Worm (Caenorhabditis elegans) whole organism, L3 larva: ENCODE results near the gene R13H7.2.

Experiments used
- R02D3.7 ChIP-seq: fragments of 150-350 bp; optimal IDR thresholded peaks from 2 replicates; lab custom pipeline; 2014; ENCODE audit warnings: missing biosample characterization, missing genetic modification characterization
- aly-2 ChIP-seq: fragments of 150-350 bp; optimal IDR thresholded peaks from 2 replicates; lab custom pipeline; 2014; ENCODE audit warnings: missing biosample characterization, missing genetic modification characterization
- ceh-16 ChIP-seq: sonication (generic microtip); optimal IDR thresholded peaks from 2 replicates; lab custom pipeline; 2017; ENCODE audit warnings: missing biosample characterization, missing genetic modification characterization
- ceh-28 ChIP-seq: fragments of 150-350 bp; optimal IDR thresholded peaks from 2 replicates; lab custom pipeline; 2014; ENCODE audit warnings: missing biosample characterization, missing genetic modification reagents, missing genetic modification characterization
- daf-12 ChIP-seq: fragments of 150-350 bp; optimal IDR thresholded peaks from 2 replicates; lab custom pipeline; 2014; ENCODE audit warnings: missing biosample characterization, missing genetic modification reagents, missing genetic modification characterization
- egl-27 ChIP-seq: sonication (generic microtip); optimal IDR thresholded peaks from 4 replicates; lab custom pipeline; 2017; ENCODE audit warnings: missing biosample characterization, missing genetic modification reagents, missing genetic modification characterization
- egl-5 ChIP-seq: fragments of 150-350 bp; optimal IDR thresholded peaks from 2 replicates; lab custom pipeline; 2017; ENCODE audit warnings: missing biosample characterization, missing genetic modification reagents, missing genetic modification characterization, inconsistent platforms
- elt-2 ChIP-seq: sonication (generic microtip); optimal IDR thresholded peaks from 2 replicates; lab custom pipeline; 2016; ENCODE audit warnings: missing genetic modification reagents, mild to moderate bottlenecking, missing genetic modification characterization, missing compliant biosample characterization
- elt-3 ChIP-seq, 3 experiments: fragments of 150-350 bp in 1 of 3; sonication (generic microtip) in 2 of 3; optimal IDR thresholded peaks; 2 replicates in 2 of 3; 4 replicates in 1 of 3; lab custom pipeline; 2014 to 2017; ENCODE audit warnings: missing biosample characterization in 3 of 3, missing genetic modification characterization in 3 of 3
- eor-1 ChIP-seq, 2 experiments: fragments of 150-350 bp; optimal IDR thresholded peaks; 2 replicates each; lab custom pipeline; 2014 to 2018; ENCODE audit warnings: missing biosample characterization in 2 of 2, missing genetic modification characterization in 2 of 2
- fkh-10 ChIP-seq: sonication (generic microtip); optimal IDR thresholded peaks from 2 replicates; lab custom pipeline; 2017; ENCODE audit warnings: missing biosample characterization, missing genetic modification reagents, missing genetic modification characterization
- fkh-2 ChIP-seq: fragments of 150-350 bp; optimal IDR thresholded peaks from 2 replicates; lab custom pipeline; 2014; ENCODE audit warnings: missing biosample characterization, missing genetic modification reagents, missing genetic modification characterization
- fos-1 ChIP-seq: fragments of 150-350 bp; optimal IDR thresholded peaks from 2 replicates; lab custom pipeline; 2014; ENCODE audit warnings: missing biosample characterization, missing genetic modification characterization
- hmg-11 ChIP-seq: sonication (generic microtip); optimal IDR thresholded peaks from 2 replicates; lab custom pipeline; 2016; ENCODE audit warnings: missing genetic modification characterization, missing compliant biosample characterization
- jun-1 ChIP-seq: fragments of 150-350 bp; optimal IDR thresholded peaks from 2 replicates; lab custom pipeline; 2014; ENCODE audit warnings: missing biosample characterization, missing genetic modification reagents, missing genetic modification characterization
- lin-15B ChIP-seq: fragments of 150-350 bp; optimal IDR thresholded peaks from 2 replicates; lab custom pipeline; 2014; ENCODE audit warnings: missing biosample characterization, missing genetic modification characterization
- lin-39 ChIP-seq: fragments of 150-350 bp; optimal IDR thresholded peaks from 2 replicates; lab custom pipeline; 2018; ENCODE audit warnings: missing biosample characterization, missing genetic modification reagents, missing genetic modification characterization
- lsy-12 ChIP-seq: sonication (generic microtip); optimal IDR thresholded peaks from 2 replicates; lab custom pipeline; 2016; ENCODE audit warnings: mild to moderate bottlenecking, missing genetic modification characterization, missing compliant biosample characterization
- mdl-1 ChIP-seq: fragments of 150-350 bp; optimal IDR thresholded peaks from 2 replicates; lab custom pipeline; 2014; ENCODE audit warnings: missing biosample characterization, missing genetic modification characterization
- nfya-1 ChIP-seq: sonication (generic microtip); optimal IDR thresholded peaks from 2 replicates; lab custom pipeline; 2017; ENCODE audit warnings: missing genetic modification characterization, mild to moderate bottlenecking, missing compliant biosample characterization, antibody characterized with exemption, moderate library complexity; ENCODE audit not compliant: insufficient read depth
- nhr-11 ChIP-seq: fragments of 150-350 bp; optimal IDR thresholded peaks from 2 replicates; lab custom pipeline; 2014; ENCODE audit warnings: missing biosample characterization, missing genetic modification characterization
- nhr-237 ChIP-seq: fragments of 150-350 bp; optimal IDR thresholded peaks from 2 replicates; lab custom pipeline; 2014; ENCODE audit warnings: missing biosample characterization, missing genetic modification characterization
- nhr-28 ChIP-seq: fragments of 150-350 bp; optimal IDR thresholded peaks from 2 replicates; lab custom pipeline; 2014; ENCODE audit warnings: missing biosample characterization, missing genetic modification characterization
- nhr-43 ChIP-seq: sonication (generic microtip); optimal IDR thresholded peaks from 2 replicates; lab custom pipeline; 2016; ENCODE audit warnings: mild to moderate bottlenecking, missing genetic modification characterization, missing compliant biosample characterization; ENCODE audit not compliant: poor library complexity, severe bottlenecking
- nhr-67 ChIP-seq: fragments of 150-350 bp; optimal IDR thresholded peaks from 2 replicates; lab custom pipeline; 2014; ENCODE audit warnings: missing biosample characterization, missing genetic modification characterization
- nhr-77 ChIP-seq: fragments of 150-350 bp; optimal IDR thresholded peaks from 2 replicates; lab custom pipeline; 2014; ENCODE audit warnings: missing biosample characterization, missing genetic modification characterization
- pqm-1 ChIP-seq: fragments of 150-350 bp; optimal IDR thresholded peaks from 2 replicates; lab custom pipeline; 2017; ENCODE audit warnings: missing biosample characterization, missing genetic modification characterization, inconsistent platforms
- sea-2 ChIP-seq: fragments of 150-350 bp; sonication (generic microtip); optimal IDR thresholded peaks from 4 replicates; lab custom pipeline; 2014; ENCODE audit warnings: missing biosample characterization, missing genetic modification reagents, missing genetic modification characterization
- skn-1 ChIP-seq: fragments of 150-350 bp; optimal IDR thresholded peaks from 2 replicates; lab custom pipeline; 2014; ENCODE audit warnings: missing biosample characterization, missing genetic modification characterization
- snpc-4 ChIP-seq: fragments of 150-350 bp; optimal IDR thresholded peaks from 2 replicates; lab custom pipeline; 2014; ENCODE audit warnings: missing biosample characterization, missing genetic modification characterization
- tbx-2 ChIP-seq: sonication (generic microtip); optimal IDR thresholded peaks from 2 replicates; lab custom pipeline; 2016; ENCODE audit warnings: mild to moderate bottlenecking, missing genetic modification characterization, missing compliant biosample characterization
- unc-39 ChIP-seq: sonication (generic microtip); optimal IDR thresholded peaks from 4 replicates; lab custom pipeline; 2017; ENCODE audit warnings: missing biosample characterization, missing genetic modification characterization
- ztf-11 ChIP-seq: fragments of 150-350 bp; optimal IDR thresholded peaks from 2 replicates; lab custom pipeline; 2014; ENCODE audit warnings: missing biosample characterization, missing genetic modification characterization
- ztf-4 ChIP-seq: fragments of 150-350 bp; optimal IDR thresholded peaks from 2 replicates; lab custom pipeline; 2014; ENCODE audit warnings: missing biosample characterization, missing genetic modification characterization

R13H7.2 gene

ce11 chrIV:6821709-6822108 is 37.5 kb downstream of the R13H7.2 start:
- TF ChIP-seq tbx-2 (tag; lab: Kevin White, UChicago) (no peak), nhr-237 (no peak), eor-1 (tag; optimal IDR thresholded peaks at IDR 0.05; lab: Kevin White, UChicago) (no peak), sea-2 (GFP tag; lab: Kevin White, UChicago) (no peak), hmg-11 (tag; lab: Kevin White, UChicago) (no peak), ztf-11 (tag; lab: Kevin White, UChicago) (no peak), lin-39 (tag; lab: Kevin White, UChicago) (no peak), snpc-4 (tag; lab: Kevin White, UChicago) (no peak), nhr-43 (tag; lab: Kevin White, UChicago) (no peak), nhr-77 (tag; lab: Kevin White, UChicago) (no peak), nhr-28 (tag; lab: Kevin White, UChicago) (no peak), skn-1 (tag; lab: Kevin White, UChicago) (no peak), elt-3 (tag; optimal IDR thresholded peaks at IDR 0.05; lab: Kevin White, UChicago) (no peak), ceh-16 (tag; lab: Kevin White, UChicago) (no peak), daf-12 (tag; lab: Kevin White, UChicago) (no peak), unc-39 (tag; lab: Kevin White, UChicago) (no peak)

- no peak for TF ChIP-seq unc-39 (tag; lab: Kevin White, UChicago)
- peak; percentile 86 for TF ChIP-seq elt-2 (tag; lab: Kevin White, UChicago)
- TF ChIP-seq pqm-1 (tag; lab: Kevin White, UChicago), result peak; percentile 55
Measured at ce11 chrIV:6818369-6818768, 40.8 kb downstream of the R13H7.2 start, which contains the start of gene C17H12.8. C17H12.8 (plus strand) TSS chrIV:6818703.

ce11 chrIV:6817554-6817953 is 41.6 kb downstream of the R13H7.2 start, which contains the start of gene C17H12.5:
C17H12.5 (minus strand) TSS chrIV:6817654.
- no peak for TF ChIP-seq skn-1 (tag; lab: Kevin White, UChicago)
- no peak for TF ChIP-seq daf-12 (tag; lab: Kevin White, UChicago)
- TF ChIP-seq mdl-1 (tag; lab: Kevin White, UChicago), result no peak
- no peak for TF ChIP-seq ceh-28 (tag; lab: Kevin White, UChicago)
- no peak for TF ChIP-seq nhr-77 (tag; lab: Kevin White, UChicago)
- TF ChIP-seq tbx-2 (tag; lab: Kevin White, UChicago), result no peak
- no peak for TF ChIP-seq fos-1 (tag; lab: Kevin White, UChicago)
- TF ChIP-seq elt-3 (tag; optimal IDR thresholded peaks at IDR 0.05; lab: Kevin White, UChicago), result no peak

- TF ChIP-seq egl-5 (tag; lab: Kevin White, UChicago) (no peak), ztf-4 (tag; lab: Kevin White, UChicago) (no peak), R02D3.7 (tag; lab: Kevin White, UChicago) (no peak), nhr-67 (tag; lab: Kevin White, UChicago) (no peak), nhr-237 (no peak), nhr-28 (tag; lab: Kevin White, UChicago) (no peak), jun-1 (no peak), tbx-2 (tag; lab: Kevin White, UChicago) (no peak)
Measured at ce11 chrIV:6811808-6812207, 47.4 kb downstream of the R13H7.2 start, which contains the start of gene ceh-48. ceh-48 (plus strand) TSS chrIV:6812108.

ce11 chrIV:6809756-6810155 is 49.4 kb downstream of the R13H7.2 start:
- TF ChIP-seq lsy-12 (tag; lab: Kevin White, UChicago), result no peak
- TF ChIP-seq nhr-43 (tag; lab: Kevin White, UChicago), result no peak
- peak; percentile 37 for TF ChIP-seq lin-15B (tag; lab: Kevin White, UChicago)
- no peak for TF ChIP-seq nhr-11
- TF ChIP-seq hmg-11 (tag; lab: Kevin White, UChicago), result peak; percentile 97
- peak; percentile 42 for TF ChIP-seq tbx-2 (tag; lab: Kevin White, UChicago)
- TF ChIP-seq aly-2 (tag; lab: Kevin White, UChicago), result no peak
- TF ChIP-seq nhr-28 (tag; lab: Kevin White, UChicago), result no peak
- TF ChIP-seq fkh-10 (GFP tag; lab: Kevin White, UChicago), result peak; percentile 64
- TF ChIP-seq snpc-4 (tag; lab: Kevin White, UChicago), result no peak
- TF ChIP-seq egl-27, result no peak
- no peak for TF ChIP-seq fkh-2 (tag; lab: Kevin White, UChicago)
- peak; percentile 8 for TF ChIP-seq skn-1 (tag; lab: Kevin White, UChicago)
- TF ChIP-seq ceh-28 (tag; lab: Kevin White, UChicago), result peak; percentile 16
- no peak for TF ChIP-seq ceh-16 (tag; lab: Kevin White, UChicago)
- peak; percentile 74 for TF ChIP-seq lin-39 (tag; lab: Kevin White, UChicago)
- peak; percentile 76 for TF ChIP-seq nfya-1 (tag; lab: Kevin White, UChicago)
- no peak for TF ChIP-seq pqm-1 (tag; lab: Kevin White, UChicago)
